Worm (Caenorhabditis elegans) whole organism, dauer: ENCODE measurements around the gene srdh-1.

Experiments used
- unc-62 ChIP-seq: sonication (generic microtip); optimal IDR thresholded peaks from 2 replicates; lab custom pipeline; 2017; ENCODE audit warnings: missing biosample characterization, missing genetic modification reagents, missing genetic modification characterization

srdh-1 gene

ce11 chrII:8311484-8311883 is 47.0 kb downstream of the srdh-1 start:
- no peak for TF ChIP-seq unc-62

- no peak for TF ChIP-seq unc-62
Observed at ce11 chrII:8312012-8312411, 47.6 kb downstream of the srdh-1 start.

- TF ChIP-seq unc-62: no peak
Observed at ce11 chrII:8314768-8315167, 50.3 kb downstream of the srdh-1 start.

ce11 chrII:8316701-8317100 is 52.2 kb downstream of the srdh-1 start:
- TF ChIP-seq unc-62: no peak
